Worm (Caenorhabditis elegans) whole organism, young adult: ENCODE results near the gene C48D1.9.

Source experiments
- B0019.2 ChIP-seq: fragments of 200-800 bp; sonication (Bioruptor generic); conservative IDR thresholded peaks from 2 replicates; pipeline ENCODE4 v1.3.6; 2022; ENCODE audit warnings: missing genetic modification reagents, missing genetic modification characterization, missing compliant biosample characterization
- D2030.7 ChIP-seq: fragments of 200-800 bp; sonication (Bioruptor generic); IDR thresholded peaks from 2 replicates; pipeline ENCODE4 v1.3.6; 2022; ENCODE audit warnings: missing genetic modification reagents, missing genetic modification characterization, missing compliant biosample characterization
- F10E7.11 ChIP-seq: sonication (generic microtip); optimal IDR thresholded peaks from 2 replicates; lab custom pipeline; 2017; ENCODE audit warnings: mild to moderate bottlenecking, missing genetic modification characterization, moderate library complexity, missing compliant biosample characterization
- F22D6.2 ChIP-seq: sonication (generic microtip); optimal IDR thresholded peaks from 2 replicates; lab custom pipeline; 2016; ENCODE audit warnings: mild to moderate bottlenecking, missing genetic modification characterization, missing compliant biosample characterization
- F23B12.7 ChIP-seq: sonication (generic microtip); optimal IDR thresholded peaks from 2 replicates; lab custom pipeline; 2017; ENCODE audit warnings: missing genetic modification characterization, mild to moderate bottlenecking, missing compliant biosample characterization, antibody characterized with exemption, moderate library complexity; ENCODE audit not compliant: insufficient read depth
- F33H1.4 ChIP-seq: fragments of 200-800 bp; sonication (Bioruptor generic); IDR thresholded peaks from 2 replicates; pipeline ENCODE4 v1.3.6; 2022; ENCODE audit warnings: missing genetic modification reagents, missing genetic modification characterization, missing compliant biosample characterization
- F57A8.1 ChIP-seq: fragments of 200-800 bp; sonication (Bioruptor generic); optimal IDR thresholded peaks from 2 replicates; lab custom pipeline; 2018; ENCODE audit warnings: mild to moderate bottlenecking, missing genetic modification characterization, moderate library complexity, missing compliant biosample characterization
- K11D2.4 ChIP-seq: fragments of 200-800 bp; sonication (Bioruptor generic); IDR thresholded peaks from 2 replicates; pipeline ENCODE4 v1.3.6; 2022; ENCODE audit warnings: missing genetic modification reagents, missing genetic modification characterization, missing compliant biosample characterization
- T07F8.4 ChIP-seq: sonication (generic microtip); optimal IDR thresholded peaks from 2 replicates; lab custom pipeline; 2016; ENCODE audit warnings: mild to moderate bottlenecking, missing genetic modification characterization, moderate library complexity, missing compliant biosample characterization
- Y53F4B.3 ChIP-seq: fragments of 200-800 bp; sonication (Bioruptor generic); IDR thresholded peaks from 2 replicates; pipeline ENCODE4 v1.3.6; 2022; ENCODE audit warnings: missing genetic modification reagents, missing genetic modification characterization, missing compliant biosample characterization
- Y53G8AR.9 ChIP-seq: fragments of 200-800 bp; sonication (Bioruptor generic); conservative IDR thresholded peaks from 2 replicates; pipeline ENCODE4 v1.3.6; 2022; ENCODE audit warnings: missing genetic modification reagents, missing genetic modification characterization, missing compliant biosample characterization
- atf-7 ChIP-seq: sonication (generic microtip); optimal IDR thresholded peaks from 2 replicates; lab custom pipeline; 2017; ENCODE audit warnings: mild to moderate bottlenecking, missing genetic modification characterization, missing compliant biosample characterization
- attf-3 ChIP-seq: fragments of 200-800 bp; sonication (Bioruptor generic); conservative IDR thresholded peaks from 2 replicates; pipeline ENCODE4 v1.3.6; 2022; ENCODE audit warnings: missing genetic modification reagents, missing genetic modification characterization, missing compliant biosample characterization
- attf-5 ChIP-seq: fragments of 200-800 bp; sonication (Bioruptor generic); optimal IDR thresholded peaks from 2 replicates; lab custom pipeline; 2018; ENCODE audit warnings: mild to moderate bottlenecking, missing genetic modification characterization, missing compliant biosample characterization
- bed-1 ChIP-seq: fragments of 200-800 bp; sonication (Bioruptor generic); IDR thresholded peaks from 2 replicates; pipeline ENCODE4 v1.3.6; 2022; ENCODE audit warnings: missing genetic modification reagents, missing genetic modification characterization, missing compliant biosample characterization
- bed-2 ChIP-seq: fragments of 200-800 bp; sonication (Bioruptor generic); IDR thresholded peaks from 2 replicates; pipeline ENCODE4 v1.3.6; 2022; ENCODE audit warnings: missing genetic modification reagents, missing genetic modification characterization, missing compliant biosample characterization
- cebp-2 ChIP-seq: fragments of 200-800 bp; sonication (Bioruptor generic); IDR thresholded peaks from 2 replicates; pipeline ENCODE4 v1.3.6; 2022; ENCODE audit warnings: missing genetic modification characterization, missing compliant biosample characterization
- ceh-100 ChIP-seq: fragments of 200-800 bp; sonication (Bioruptor generic); IDR thresholded peaks from 2 replicates; pipeline ENCODE4 v1.3.6; 2022; ENCODE audit warnings: missing genetic modification reagents, missing genetic modification characterization, missing compliant biosample characterization
- ceh-58 ChIP-seq: fragments of 200-800 bp; sonication (Bioruptor generic); IDR thresholded peaks from 2 replicates; pipeline ENCODE4 v1.3.6; 2022; ENCODE audit warnings: missing genetic modification characterization, missing compliant biosample characterization
- ceh-79 ChIP-seq: sonication (generic microtip); optimal IDR thresholded peaks from 2 replicates; lab custom pipeline; 2017; ENCODE audit warnings: mild to moderate bottlenecking, missing genetic modification characterization, missing compliant biosample characterization
- dox-1 ChIP-seq: fragments of 200-800 bp; sonication (Bioruptor generic); IDR thresholded peaks from 2 replicates; pipeline ENCODE4 v1.3.6; 2022; ENCODE audit warnings: missing genetic modification reagents, missing genetic modification characterization, missing compliant biosample characterization
- egl-44 ChIP-seq: fragments of 200-800 bp; sonication (Bioruptor generic); IDR thresholded peaks from 2 replicates; pipeline ENCODE4 v1.3.6; 2022; ENCODE audit warnings: missing genetic modification reagents, missing genetic modification characterization, missing compliant biosample characterization
- ets-4 ChIP-seq: fragments of 200-800 bp; sonication (Bioruptor generic); optimal IDR thresholded peaks from 2 replicates; lab custom pipeline; 2018; ENCODE audit warnings: mild to moderate bottlenecking, missing genetic modification characterization, missing compliant biosample characterization
- fkh-3 ChIP-seq: sonication (generic microtip); optimal IDR thresholded peaks from 2 replicates; lab custom pipeline; 2016; ENCODE audit warnings: mild to moderate bottlenecking, missing genetic modification characterization, missing compliant biosample characterization
- hlh-26 ChIP-seq: fragments of 200-800 bp; sonication (Bioruptor generic); conservative IDR thresholded peaks from 2 replicates; pipeline ENCODE4 v1.3.6; 2022; ENCODE audit warnings: missing genetic modification reagents, missing genetic modification characterization, missing compliant biosample characterization
- hrde-1 ChIP-seq: sonication (generic microtip); optimal IDR thresholded peaks from 2 replicates; lab custom pipeline; 2016; ENCODE audit warnings: missing genetic modification characterization, mild to moderate bottlenecking, missing compliant biosample characterization, moderate library complexity, missing genotype, missing genetic modification reagents, borderline replicate concordance
- let-607 ChIP-seq, 2 experiments: fragments of 200-800 bp in 1 of 2; sonication (Bioruptor generic) in 1 of 2; sonication (generic microtip) in 1 of 2; optimal IDR thresholded peaks; 2 replicates each; lab custom pipeline; 2016 to 2018; ENCODE audit warnings: mild to moderate bottlenecking in 2 of 2, missing compliant biosample characterization in 2 of 2, missing genetic modification characterization in 2 of 2, moderate library complexity in 2 of 2, missing genotype in 1 of 2
- lin-26 ChIP-seq: fragments of 200-800 bp; sonication (Bioruptor generic); IDR thresholded peaks from 2 replicates; pipeline ENCODE4 v1.3.6; 2022; ENCODE audit warnings: missing genetic modification reagents, missing genetic modification characterization, missing compliant biosample characterization
- lir-1 ChIP-seq: fragments of 200-800 bp; sonication (Bioruptor generic); conservative IDR thresholded peaks from 2 replicates; pipeline ENCODE4 v1.3.6; 2022; ENCODE audit warnings: missing genetic modification reagents, missing genetic modification characterization, missing compliant biosample characterization
- lsl-1 ChIP-seq: fragments of 200-800 bp; sonication (Bioruptor generic); optimal IDR thresholded peaks from 2 replicates; lab custom pipeline; 2018; ENCODE audit warnings: mild to moderate bottlenecking, missing genetic modification characterization, moderate library complexity, missing compliant biosample characterization
- madf-6 ChIP-seq: fragments of 200-800 bp; sonication (Bioruptor generic); IDR thresholded peaks from 2 replicates; pipeline ENCODE4 v1.3.6; 2022; ENCODE audit warnings: missing genetic modification reagents, missing genetic modification characterization, missing compliant biosample characterization
- nhr-179 ChIP-seq: sonication (generic microtip); optimal IDR thresholded peaks from 2 replicates; lab custom pipeline; 2016; ENCODE audit warnings: mild to moderate bottlenecking, missing genetic modification characterization, missing compliant biosample characterization
- rec-8 ChIP-seq, 2 experiments: sonication (generic microtip); optimal IDR thresholded peaks; 2 replicates each; lab custom pipeline; 2016; ENCODE audit warnings: mild to moderate bottlenecking in 2 of 2, missing genetic modification characterization in 2 of 2, missing genetic modification reagents in 2 of 2, missing genotype in 2 of 2, missing biosample characterization in 1 of 2, missing compliant biosample characterization in 1 of 2, moderate library complexity in 1 of 2
- repo-1 ChIP-seq: sonication (generic microtip); optimal IDR thresholded peaks from 2 replicates; lab custom pipeline; 2017; ENCODE audit warnings: mild to moderate bottlenecking, missing genetic modification characterization, missing compliant biosample characterization
- snpc-1.3 ChIP-seq: sonication (generic microtip); optimal IDR thresholded peaks from 2 replicates; lab custom pipeline; 2017; ENCODE audit warnings: missing genetic modification characterization, mild to moderate bottlenecking, missing compliant biosample characterization, antibody characterized with exemption, moderate library complexity, missing genotype, missing genetic modification reagents; ENCODE audit not compliant: insufficient read depth
- snpc-4 ChIP-seq, 5 experiments: fragments of 150-350 bp in 1 of 5; sonication (generic microtip) in 4 of 5; optimal IDR thresholded peaks; 2 replicates each; lab custom pipeline; 2014 to 2018; ENCODE audit warnings: missing genetic modification characterization in 5 of 5, missing biosample characterization in 3 of 5, antibody characterized with exemption in 2 of 5, mild to moderate bottlenecking in 2 of 5, missing compliant biosample characterization in 2 of 5, missing genotype in 2 of 5, moderate library complexity in 2 of 5, missing genetic modification reagents in 1 of 5
- somi-1 ChIP-seq: fragments of 200-800 bp; sonication (Bioruptor generic); optimal IDR thresholded peaks from 2 replicates; lab custom pipeline; 2018; ENCODE audit warnings: mild to moderate bottlenecking, missing genetic modification characterization, missing compliant biosample characterization
- tbp1 ChIP-seq: fragments of 200-800 bp; sonication (Bioruptor generic); optimal IDR thresholded peaks from 2 replicates; lab custom pipeline; 2018; ENCODE audit warnings: mild to moderate bottlenecking, missing genetic modification characterization, missing compliant biosample characterization
- tbx-9 ChIP-seq: sonication (generic microtip); optimal IDR thresholded peaks from 2 replicates; lab custom pipeline; 2016; ENCODE audit warnings: borderline replicate concordance, missing genetic modification characterization, inconsistent platforms, missing compliant biosample characterization
- unc-62 ChIP-seq: fragments of 150-350 bp; optimal IDR thresholded peaks from 2 replicates; lab custom pipeline; 2014; ENCODE audit warnings: missing biosample characterization, missing genetic modification reagents, missing genetic modification characterization
- ztf-25 ChIP-seq: fragments of 200-800 bp; sonication (Bioruptor generic); IDR thresholded peaks from 2 replicates; pipeline ENCODE4 v1.3.6; 2022; ENCODE audit warnings: missing genetic modification reagents, missing genetic modification characterization, missing compliant biosample characterization
- ztf-6 ChIP-seq: fragments of 200-800 bp; sonication (Bioruptor generic); IDR thresholded peaks from 2 replicates; pipeline ENCODE4 v1.3.6; 2022; ENCODE audit warnings: missing genetic modification reagents, missing genetic modification characterization, missing compliant biosample characterization

C48D1.9 gene

ce11 chrIV:13240078-13240841, 30.8 kb upstream of the C48D1.9 start, which contains the start of gene rpl-12 (continued):
- no peak for TF ChIP-seq bed-1 (GFP tag; lab: Robert Waterston, UW)
- peak; percentile 85 for TF ChIP-seq B0019.2 (GFP tag; lab: Robert Waterston, UW)
- peak; percentile 92 for TF ChIP-seq hrde-1
- TF ChIP-seq snpc-1.3 (tag; lab: Kevin White, UChicago) = peak; percentile 93
- TF ChIP-seq tbp1 (GFP tag; lab: Kevin White, UChicago) = peak; percentile 79
- peak; percentile 28 for TF ChIP-seq ets-4 (GFP tag; lab: Kevin White, UChicago)
- TF ChIP-seq ztf-25 (GFP tag; lab: Robert Waterston, UW) = no peak
- peak; percentile 94 for TF ChIP-seq D2030.7
- peak; percentile 97 for TF ChIP-seq lir-1 (GFP tag; lab: Robert Waterston, UW)
- no peak for TF ChIP-seq nhr-179 (tag; lab: Kevin White, UChicago)
- peak; percentile 100 for TF ChIP-seq attf-5 (GFP tag; lab: Kevin White, UChicago)
- no peak for TF ChIP-seq hlh-26 (GFP tag; lab: Robert Waterston, UW)
- peak; percentile 87 for TF ChIP-seq ceh-100 (GFP tag; lab: Robert Waterston, UW)
- peak; percentile 97 for TF ChIP-seq K11D2.4
- TF ChIP-seq ztf-6 = peak; percentile 89
- peak; percentile 51 for TF ChIP-seq lin-26

ce11 chrIV:13238943-13239861, 29.7 kb upstream of the C48D1.9 start, which contains the start of gene tag-115:
Gene tag-115, minus strand, starts transcription at chrIV:13239414.
- TF ChIP-seq F22D6.2 (tag; lab: Kevin White, UChicago) (no peak), repo-1 (tag; lab: Kevin White, UChicago) (peak; percentile 65), let-607 (tag; optimal IDR thresholded peaks at IDR 0.05; lab: Kevin White, UChicago) (peak in 1 of 2 experiments; percentile 69), F57A8.1 (GFP tag; lab: Kevin White, UChicago) (no peak), lsl-1 (GFP tag; lab: Kevin White, UChicago) (peak; percentile 66), T07F8.4 (tag; lab: Kevin White, UChicago) (no peak), snpc-4 (GFP tag; optimal IDR thresholded peaks at IDR 0.05; lab: Kevin White, UChicago) (peak; percentile 83), snpc-4 (tag; optimal IDR thresholded peaks at IDR 0.05; lab: Kevin White, UChicago) (peak in 3 of 4 experiments; percentile 56 to 69 (median 64)), dox-1 (GFP tag; lab: Robert Waterston, UW) (peak; percentile 75), ceh-58 (GFP tag; lab: Robert Waterston, UW) (peak; percentile 36; the same call in 1 of the 2 replicates), rec-8 (tag; optimal IDR thresholded peaks at IDR 0.05; lab: Kevin White, UChicago) (peak; percentile 20), madf-6 (GFP tag; lab: Robert Waterston, UW) (peak; percentile 80), ceh-79 (tag; lab: Kevin White, UChicago) (no peak), bed-1 (GFP tag; lab: Robert Waterston, UW) (0 out of 2 replicates have a peak, but pooled peaks have one; percentile 15), F23B12.7 (tag; lab: Kevin White, UChicago) (peak; percentile 46), cebp-2 (GFP tag; lab: Robert Waterston, UW) (peak; percentile 91), F33H1.4 (GFP tag; lab: Robert Waterston, UW) (no peak; the same call in none of the 2 replicates), Y53F4B.3 (GFP tag; lab: Robert Waterston, UW) (no peak), unc-62 (GFP tag; lab: Kevin White, UChicago) (no peak), F10E7.11 (tag; lab: Kevin White, UChicago) (peak; percentile 19), attf-3 (GFP tag; lab: Robert Waterston, UW) (no peak), atf-7 (tag; lab: Kevin White, UChicago) (peak; percentile 22), fkh-3 (tag; lab: Kevin White, UChicago) (peak; percentile 49), egl-44 (no peak), Y53G8AR.9 (peak; percentile 53; the same call in 1 of the 2 replicates), bed-2 (no peak), tbx-9 (tag; lab: Kevin White, UChicago) (no peak), somi-1 (GFP tag; lab: Kevin White, UChicago) (no peak)
